Worm (Caenorhabditis elegans) whole organism, L1 larva: ENCODE data around the gene rps-2.

Experiments used
- egl-27 ChIP-seq, 2 experiments: fragments of 150-350 bp in 1 of 2; sonication (generic microtip); optimal IDR thresholded peaks; 3 replicates each; lab custom pipeline; 2017 to 2018; ENCODE audit warnings: missing biosample characterization in 2 of 2, missing genetic modification characterization in 2 of 2, missing genetic modification reagents in 2 of 2
- fkh-4 ChIP-seq: sonication (generic microtip); optimal IDR thresholded peaks from 2 replicates; lab custom pipeline; 2016; ENCODE audit warnings: missing compliant biosample characterization, missing genetic modification characterization, borderline replicate concordance
- lin-15B ChIP-seq: fragments of 150-350 bp; sonication (generic microtip); optimal IDR thresholded peaks from 3 replicates; lab custom pipeline; 2014; ENCODE audit warnings: missing biosample characterization, missing genetic modification characterization
- lsy-2 ChIP-seq, 2 experiments: fragments of 150-350 bp; optimal IDR thresholded peaks; 2 replicates each; lab custom pipeline; 2014; ENCODE audit warnings: missing biosample characterization in 2 of 2, missing genetic modification characterization in 2 of 2
- mdl-1 ChIP-seq, 2 experiments: fragments of 150-350 bp; optimal IDR thresholded peaks; 2 replicates each; lab custom pipeline; 2014 to 2017; ENCODE audit warnings: missing biosample characterization in 2 of 2, missing genetic modification characterization in 2 of 2, inconsistent platforms in 1 of 2
- mep-1 ChIP-seq: fragments of 150-350 bp; optimal IDR thresholded peaks from 2 replicates; lab custom pipeline; 2014; ENCODE audit warnings: missing biosample characterization, missing genetic modification characterization
- nhr-11 ChIP-seq: fragments of 150-350 bp; optimal IDR thresholded peaks from 2 replicates; lab custom pipeline; 2014; ENCODE audit warnings: missing biosample characterization, missing genetic modification characterization
- nhr-237 ChIP-seq: fragments of 150-350 bp; optimal IDR thresholded peaks from 2 replicates; lab custom pipeline; 2014; ENCODE audit warnings: missing biosample characterization, missing genetic modification characterization
- nhr-71 ChIP-seq: sonication (generic microtip); optimal IDR thresholded peaks from 2 replicates; lab custom pipeline; 2016; ENCODE audit warnings: mild to moderate bottlenecking, missing genetic modification characterization, moderate library complexity, missing compliant biosample characterization
- nhr-77 ChIP-seq: fragments of 150-350 bp; optimal IDR thresholded peaks from 2 replicates; lab custom pipeline; 2014; ENCODE audit warnings: missing biosample characterization, missing genetic modification characterization
- sox-4 ChIP-seq: sonication (generic microtip); optimal IDR thresholded peaks from 2 replicates; lab custom pipeline; 2016; ENCODE audit warnings: missing genetic modification characterization, missing compliant biosample characterization
- unc-130 ChIP-seq: fragments of 150-350 bp; optimal IDR thresholded peaks from 2 replicates; lab custom pipeline; 2017; ENCODE audit warnings: missing biosample characterization, missing genetic modification characterization, inconsistent platforms
- ztf-11 ChIP-seq, 2 experiments: sonication (generic microtip); optimal IDR thresholded peaks; 2 replicates each; lab custom pipeline; 2016 to 2017; ENCODE audit warnings: missing genetic modification characterization in 2 of 2, missing biosample characterization in 1 of 2, missing compliant biosample characterization in 1 of 2
- ztf-4 ChIP-seq: fragments of 150-350 bp; optimal IDR thresholded peaks from 2 replicates; lab custom pipeline; 2014; ENCODE audit warnings: missing biosample characterization, missing genetic modification characterization

DNA sequence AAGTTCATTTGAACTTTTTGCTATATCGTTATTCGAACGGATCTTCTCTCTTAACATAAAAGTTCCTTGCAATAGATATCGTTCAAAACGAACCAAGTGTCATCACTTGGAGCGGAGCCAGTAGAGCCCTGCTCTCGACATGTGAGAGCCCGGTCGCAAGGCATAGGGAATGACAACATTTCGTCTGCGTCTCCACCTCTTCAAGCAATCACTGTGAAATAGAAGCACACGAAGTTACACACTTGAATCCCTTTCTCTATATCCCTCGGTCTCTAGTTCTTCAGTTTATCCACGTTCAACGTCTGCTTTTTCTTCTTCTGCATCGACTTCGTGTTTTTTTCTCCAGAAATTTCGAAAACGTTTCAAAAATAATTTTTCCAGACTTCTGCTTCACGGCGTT, 22.8 kb downstream of the rps-2 start, which contains the start of gene C49H3.6:
- TF ChIP-seq sox-4: no peak
- no peak for TF ChIP-seq nhr-77 (tag; lab: Kevin White, UChicago)
- TF ChIP-seq fkh-4 (tag; lab: Kevin White, UChicago): no peak
- TF ChIP-seq unc-130 (tag; lab: Kevin White, UChicago): no peak
- TF ChIP-seq mep-1: peak; percentile 38
- TF ChIP-seq mdl-1 (tag; optimal IDR thresholded peaks at IDR 0.05; lab: Kevin White, UChicago): peak in 1 of 2 experiments; percentile 21
- no peak for TF ChIP-seq lin-15B
- peak; percentile 55 for TF ChIP-seq nhr-71 (tag; lab: Kevin White, UChicago)
- no peak for TF ChIP-seq ztf-11 (tag; optimal IDR thresholded peaks at IDR 0.05; lab: Kevin White, UChicago)
- TF ChIP-seq lsy-2 (tag; optimal IDR thresholded peaks at IDR 0.05; lab: Kevin White, UChicago): peak in 1 of 2 experiments; percentile 72
- TF ChIP-seq ztf-4: peak; percentile 5
- no peak for TF ChIP-seq egl-27 (tag; optimal IDR thresholded peaks at IDR 0.05; lab: Kevin White, UChicago)
- TF ChIP-seq nhr-11 (tag; lab: Kevin White, UChicago): no peak
- TF ChIP-seq nhr-237: no peak
